Fruit fly (Drosophila melanogaster) whole organism, prepupa: ENCODE results near the gene Kcmf1.

Source experiments
- Blimp-1 ChIP-seq: fragments of 200-800 bp; sonication (Bioruptor generic); optimal IDR thresholded peaks from 3 replicates; lab custom pipeline; 2017; ENCODE audit warnings: missing biosample characterization, missing genetic modification characterization, mild to moderate bottlenecking, moderate library complexity, missing genetic modification reagents
- CG10669 ChIP-seq: fragments of 200-800 bp; sonication (Bioruptor generic); optimal IDR thresholded peaks from 3 replicates; lab custom pipeline; 2018; ENCODE audit warnings: missing biosample characterization, mild to moderate bottlenecking, missing genetic modification characterization, moderate library complexity
- CG11294 ChIP-seq: fragments of 200-800 bp; sonication (Bioruptor generic); IDR thresholded peaks from 2 replicates; pipeline ENCODE4 v1.3.6; 2022; ENCODE audit warnings: missing biosample characterization, missing genetic modification characterization
- CG11762 ChIP-seq: fragments of 200-800 bp; sonication (Bioruptor generic); optimal IDR thresholded peaks from 3 replicates; lab custom pipeline; 2016; ENCODE audit warnings: missing biosample characterization, missing genetic modification characterization; ENCODE audit not compliant: insufficient read depth
- CG15336 ChIP-seq: fragments of 200-800 bp; sonication (Bioruptor generic); IDR thresholded peaks from 2 replicates; pipeline ENCODE4 v1.3.6; 2022; ENCODE audit warnings: missing biosample characterization, missing genetic modification characterization
- CG16779 ChIP-seq: fragments of 200-800 bp; sonication (Bioruptor generic); optimal IDR thresholded peaks from 3 replicates; lab custom pipeline; 2017; ENCODE audit warnings: missing biosample characterization, mild to moderate bottlenecking, missing genetic modification characterization
- CG3032 ChIP-seq: fragments of 200-800 bp; optimal IDR thresholded peaks from 2 replicates; lab custom pipeline; 2019; ENCODE audit warnings: missing biosample characterization, mild to moderate bottlenecking, missing genetic modification characterization, moderate library complexity
- CG31627 ChIP-seq: fragments of 200-800 bp; sonication (Bioruptor generic); optimal IDR thresholded peaks from 3 replicates; lab custom pipeline; 2016; ENCODE audit warnings: missing biosample characterization, missing genetic modification characterization
- CG32006 ChIP-seq: fragments of 200-800 bp; sonication (Bioruptor generic); optimal IDR thresholded peaks from 3 replicates; lab custom pipeline; 2017; ENCODE audit warnings: missing biosample characterization, mild to moderate bottlenecking, missing genetic modification characterization
- CG34406 ChIP-seq: fragments of 200-800 bp; sonication (Bioruptor generic); optimal IDR thresholded peaks from 3 replicates; lab custom pipeline; 2016; ENCODE audit warnings: missing biosample characterization, missing genetic modification characterization
- CG6792 ChIP-seq: fragments of 200-800 bp; sonication (Bioruptor generic); optimal IDR thresholded peaks from 3 replicates; lab custom pipeline; 2016; ENCODE audit warnings: missing biosample characterization, missing genetic modification characterization
- CG8119 ChIP-seq: fragments of 200-800 bp; sonication (Bioruptor generic); IDR thresholded peaks from 3 replicates; pipeline ENCODE4 v1.3.6; 2022; ENCODE audit warnings: missing biosample characterization, missing genetic modification characterization
- CG8632 ChIP-seq: fragments of 200-800 bp; sonication (Bioruptor generic); optimal IDR thresholded peaks from 3 replicates; lab custom pipeline; 2016; ENCODE audit warnings: missing biosample characterization, missing genetic modification characterization
- Ets96B ChIP-seq: fragments of 200-800 bp; optimal IDR thresholded peaks from 2 replicates; lab custom pipeline; 2019; ENCODE audit warnings: missing biosample characterization, mild to moderate bottlenecking, missing genetic modification characterization, moderate library complexity
- Gug ChIP-seq: fragments of 200-800 bp; sonication (Bioruptor generic); IDR thresholded peaks from 2 replicates; pipeline ENCODE4 v1.3.6; 2022; ENCODE audit warnings: missing biosample characterization, missing genetic modification characterization
- Hr38 ChIP-seq: sonication (Bioruptor generic); optimal IDR thresholded peaks from 2 replicates; lab custom pipeline; 2016; ENCODE audit warnings: missing biosample characterization, missing genetic modification characterization
- Hr39 ChIP-seq: fragments of 200-800 bp; sonication (Bioruptor generic); optimal IDR thresholded peaks from 2 replicates; lab custom pipeline; 2016; ENCODE audit warnings: missing biosample characterization, missing genetic modification characterization
- Hr4 ChIP-seq: fragments of 200-800 bp; sonication (Bioruptor generic); optimal IDR thresholded peaks from 3 replicates; lab custom pipeline; 2016; ENCODE audit warnings: missing biosample characterization, missing genetic modification characterization
- Lpt ChIP-seq: fragments of 200-800 bp; sonication (Bioruptor generic); optimal IDR thresholded peaks from 3 replicates; lab custom pipeline; 2016; ENCODE audit warnings: missing biosample characterization, missing genetic modification characterization
- OdsH ChIP-seq: fragments of 200-800 bp; sonication (Bioruptor generic); optimal IDR thresholded peaks from 3 replicates; lab custom pipeline; 2016; ENCODE audit warnings: missing biosample characterization, missing genetic modification characterization
- Smox ChIP-seq: fragments of 200-800 bp; sonication (Bioruptor generic); optimal IDR thresholded peaks from 3 replicates; lab custom pipeline; 2016; ENCODE audit warnings: missing biosample characterization, missing genetic modification characterization
- Sox102F ChIP-seq: fragments of 200-800 bp; sonication (Bioruptor generic); optimal IDR thresholded peaks from 2 replicates; lab custom pipeline; 2016; ENCODE audit warnings: missing biosample characterization, mild to moderate bottlenecking, missing genetic modification characterization
- Sox14 ChIP-seq: fragments of 200-800 bp; sonication (Bioruptor generic); optimal IDR thresholded peaks from 3 replicates; lab custom pipeline; 2016; ENCODE audit warnings: missing biosample characterization, missing genetic modification characterization
- Sox15 ChIP-seq: fragments of 200-800 bp; sonication (Bioruptor generic); optimal IDR thresholded peaks from 3 replicates; lab custom pipeline; 2016; ENCODE audit warnings: missing biosample characterization, missing genetic modification characterization
- achi ChIP-seq: fragments of 200-800 bp; sonication (Bioruptor generic); optimal IDR thresholded peaks from 3 replicates; lab custom pipeline; 2016; ENCODE audit warnings: missing biosample characterization, missing genetic modification characterization
- cyc ChIP-seq: fragments of 200-800 bp; sonication (Bioruptor generic); optimal IDR thresholded peaks from 3 replicates; lab custom pipeline; 2016; ENCODE audit warnings: missing biosample characterization, missing genetic modification characterization
- dac ChIP-seq: fragments of 200-800 bp; sonication (Bioruptor generic); optimal IDR thresholded peaks from 2 replicates; lab custom pipeline; 2017; ENCODE audit warnings: missing biosample characterization, mild to moderate bottlenecking, missing genetic modification characterization
- eg ChIP-seq: fragments of 200-800 bp; sonication (Bioruptor generic); IDR thresholded peaks from 3 replicates; pipeline ENCODE4 v1.3.6; 2022; ENCODE audit warnings: missing biosample characterization, missing genetic modification characterization
- esn ChIP-seq: fragments of 200-800 bp; sonication (Bioruptor generic); optimal IDR thresholded peaks from 2 replicates; lab custom pipeline; 2016; ENCODE audit warnings: missing biosample characterization, mild to moderate bottlenecking, missing genetic modification characterization, moderate library complexity
- net ChIP-seq: fragments of 200-800 bp; sonication (Bioruptor generic); optimal IDR thresholded peaks from 3 replicates; lab custom pipeline; 2016; ENCODE audit warnings: missing biosample characterization, missing genetic modification characterization
- pdm3 ChIP-seq: fragments of 200-800 bp; sonication (Bioruptor generic); optimal IDR thresholded peaks from 3 replicates; lab custom pipeline; 2016; ENCODE audit warnings: missing biosample characterization, missing genetic modification characterization
- salr ChIP-seq, 2 experiments: fragments of 200-800 bp; sonication (Bioruptor generic); optimal IDR thresholded peaks; 3 replicates each; lab custom pipeline; 2016 to 2018; ENCODE audit warnings: missing biosample characterization in 2 of 2, missing genetic modification characterization in 2 of 2, mild to moderate bottlenecking in 1 of 2
- ss ChIP-seq, 2 experiments: fragments of 200-800 bp; sonication (Bioruptor generic); optimal IDR thresholded peaks; 2 replicates in 1 of 2; 3 replicates in 1 of 2; lab custom pipeline; 2017 to 2018; ENCODE audit warnings: mild to moderate bottlenecking in 2 of 2, missing biosample characterization in 2 of 2, missing genetic modification characterization in 2 of 2, moderate library complexity in 1 of 2
- svp ChIP-seq: fragments of 200-800 bp; sonication (Bioruptor generic); peaks from one replicate; lab custom pipeline; 2016; ENCODE audit warnings: missing biosample characterization, missing genetic modification characterization
- topi ChIP-seq: fragments of 200-800 bp; sonication (Bioruptor generic); optimal IDR thresholded peaks from 3 replicates; lab custom pipeline; 2016; ENCODE audit warnings: missing biosample characterization, missing genetic modification characterization
- vri ChIP-seq: fragments of 200-800 bp; sonication (Bioruptor generic); optimal IDR thresholded peaks from 3 replicates; lab custom pipeline; 2016; ENCODE audit warnings: missing biosample characterization, mild to moderate bottlenecking, missing genetic modification characterization

Kcmf1 gene

DNA sequence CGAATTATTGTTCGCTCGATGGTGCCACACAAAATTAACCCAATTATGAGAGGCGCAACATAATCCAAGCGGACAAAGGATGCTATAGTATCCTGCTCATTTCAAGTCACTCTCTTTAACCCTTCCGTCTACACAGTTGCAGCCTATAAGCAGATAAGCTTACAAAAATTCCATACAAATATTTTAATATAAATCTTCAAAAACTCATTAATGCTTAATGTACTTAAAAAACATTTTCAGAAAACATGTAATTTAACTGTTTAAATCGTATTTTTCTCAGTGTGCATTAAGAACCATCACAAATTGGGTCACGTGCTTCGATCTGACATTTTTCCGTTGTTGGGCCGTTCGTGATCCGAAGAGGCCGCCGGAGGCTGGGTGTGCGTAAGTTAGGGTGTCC, 45.9 kb downstream of the Kcmf1 start (continued):
- TF ChIP-seq Lpt (GFP tag; lab: Kevin White, UChicago) (no peak), pdm3 (GFP tag; lab: Kevin White, UChicago) (peak; percentile 67), CG34406 (GFP tag; lab: Kevin White, UChicago) (peak; percentile 66), CG10669 (GFP tag; lab: Kevin White, UChicago) (peak; percentile 31), CG8632 (GFP tag; lab: Kevin White, UChicago) (peak; percentile 63), net (GFP tag; lab: Kevin White, UChicago) (peak; percentile 13), topi (GFP tag; lab: Kevin White, UChicago) (peak; percentile 78), CG15336 (GFP tag; lab: Robert Waterston, UW) (no peak), Blimp-1 (GFP tag; lab: Kevin White, UChicago) (no peak), esn (GFP tag; lab: Kevin White, UChicago) (peak; percentile 86), Sox102F (peak; percentile 79), Sox14 (GFP tag; lab: Kevin White, UChicago) (peak; percentile 63), svp (GFP tag; lab: Kevin White, UChicago) (peak; percentile 91), OdsH (GFP tag; lab: Kevin White, UChicago) (peak; percentile 61), Gug (no peak)

DNA sequence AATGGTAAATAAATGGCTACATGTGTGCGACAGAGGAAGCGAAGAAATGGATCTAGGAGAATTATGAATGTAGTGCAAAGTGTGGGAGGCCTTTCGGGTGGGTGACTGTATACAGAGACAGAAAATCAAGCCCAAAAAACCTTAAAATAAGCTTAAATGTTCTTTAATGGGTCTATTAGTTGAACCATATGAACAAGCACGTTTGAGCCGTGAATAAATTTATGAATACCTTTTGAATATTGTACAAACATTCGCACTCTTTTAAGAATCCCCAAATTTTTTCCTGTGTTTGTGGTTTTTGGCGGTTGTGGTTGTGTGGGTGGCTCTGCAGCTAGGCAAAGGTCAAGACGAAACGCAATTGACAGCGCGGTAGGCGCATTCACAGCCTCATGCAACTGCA, 48.1 kb downstream of the Kcmf1 start:
- TF ChIP-seq ss (GFP tag; optimal IDR thresholded peaks at IDR 0.05; lab: Kevin White, UChicago): no peak
- TF ChIP-seq salr (GFP tag; optimal IDR thresholded peaks at IDR 0.05; lab: Kevin White, UChicago): peak in 1 of 2 experiments; percentile 10
- TF ChIP-seq achi (GFP tag; lab: Kevin White, UChicago): no peak
- peak; percentile 67 for TF ChIP-seq CG32006 (GFP tag; lab: Kevin White, UChicago)
- TF ChIP-seq eg (GFP tag; lab: Robert Waterston, UW): peak; percentile 59
- TF ChIP-seq CG3032 (tag; lab: Kevin White, UChicago): no peak
- no peak for TF ChIP-seq CG31627 (GFP tag; lab: Kevin White, UChicago)
- TF ChIP-seq svp (GFP tag; lab: Kevin White, UChicago): peak; percentile 45
- no peak for TF ChIP-seq cyc (GFP tag; lab: Kevin White, UChicago)
- no peak for TF ChIP-seq CG8119 (GFP tag; lab: Robert Waterston, UW)
- no peak for TF ChIP-seq esn (GFP tag; lab: Kevin White, UChicago)
- TF ChIP-seq Hr4 (GFP tag; lab: Kevin White, UChicago): peak; percentile 2
- TF ChIP-seq CG34406 (GFP tag; lab: Kevin White, UChicago): no peak

DNA sequence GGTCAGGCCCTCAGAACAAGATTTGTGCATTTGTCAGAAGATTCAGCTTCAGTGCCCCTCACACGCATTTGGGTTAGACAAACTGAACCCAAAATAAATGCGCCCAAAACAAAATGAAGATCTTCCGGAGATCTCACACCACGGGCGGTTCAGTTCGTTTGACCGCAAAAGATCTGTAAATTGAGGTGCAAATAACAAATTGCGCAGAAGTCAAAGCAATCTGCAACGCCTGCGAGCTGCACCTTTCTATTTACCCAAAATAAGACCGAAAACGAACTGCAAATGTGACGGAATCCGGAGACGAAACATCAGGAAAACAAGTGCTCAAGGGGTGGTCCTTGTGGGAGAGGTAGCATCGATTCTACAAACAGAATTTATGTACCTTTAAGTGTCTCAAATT, 49.2 kb downstream of the Kcmf1 start:
- TF ChIP-seq vri: no peak
- TF ChIP-seq Blimp-1 (GFP tag; lab: Kevin White, UChicago): no peak
- TF ChIP-seq Hr38 (GFP tag; lab: Kevin White, UChicago): no peak
- TF ChIP-seq CG11294 (GFP tag; lab: Robert Waterston, UW): no peak
- TF ChIP-seq CG6792 (GFP tag; lab: Kevin White, UChicago): no peak
- no peak for TF ChIP-seq Smox (GFP tag; lab: Kevin White, UChicago)
- no peak for TF ChIP-seq Gug
- TF ChIP-seq achi (GFP tag; lab: Kevin White, UChicago): no peak
- no peak for TF ChIP-seq Ets96B (tag; lab: Kevin White, UChicago)
- TF ChIP-seq CG16779 (tag; lab: Kevin White, UChicago): no peak
- no peak for TF ChIP-seq ss (GFP tag; optimal IDR thresholded peaks at IDR 0.05; lab: Kevin White, UChicago)
- no peak for TF ChIP-seq dac
- TF ChIP-seq Hr39 (GFP tag; lab: Kevin White, UChicago): no peak
- no peak for TF ChIP-seq Sox15
- TF ChIP-seq svp (GFP tag; lab: Kevin White, UChicago): no peak
- TF ChIP-seq CG11762 (GFP tag; lab: Kevin White, UChicago): no peak
- TF ChIP-seq CG32006 (GFP tag; lab: Kevin White, UChicago): no peak
- no peak for TF ChIP-seq Lpt (GFP tag; lab: Kevin White, UChicago)
- TF ChIP-seq CG8632 (GFP tag; lab: Kevin White, UChicago): no peak
